Worm (Caenorhabditis elegans) whole organism, L3 larva: ENCODE measurements around the gene nmr-2.

Experiments
- R02D3.7 ChIP-seq: fragments of 150-350 bp; optimal IDR thresholded peaks from 2 replicates; lab custom pipeline; 2014; ENCODE audit warnings: missing biosample characterization, missing genetic modification characterization
- ZK546.5 ChIP-seq: sonication (generic microtip); optimal IDR thresholded peaks from 2 replicates; lab custom pipeline; 2017; ENCODE audit warnings: missing biosample characterization, missing genetic modification characterization
- ama-1 ChIP-seq: fragments of 150-350 bp; optimal IDR thresholded peaks from 2 replicates; lab custom pipeline; 2018
- ceh-16 ChIP-seq: sonication (generic microtip); optimal IDR thresholded peaks from 2 replicates; lab custom pipeline; 2017; ENCODE audit warnings: missing biosample characterization, missing genetic modification characterization
- ceh-82 ChIP-seq: fragments of 150-350 bp; optimal IDR thresholded peaks from 2 replicates; lab custom pipeline; 2014; ENCODE audit warnings: missing biosample characterization, missing genetic modification characterization
- ceh-9 ChIP-seq: sonication (generic microtip); optimal IDR thresholded peaks from 2 replicates; lab custom pipeline; 2018; ENCODE audit warnings: missing biosample characterization, missing genetic modification characterization
- egl-27 ChIP-seq: sonication (generic microtip); optimal IDR thresholded peaks from 4 replicates; lab custom pipeline; 2017; ENCODE audit warnings: missing biosample characterization, missing genetic modification reagents, missing genetic modification characterization
- egl-5 ChIP-seq: fragments of 150-350 bp; optimal IDR thresholded peaks from 2 replicates; lab custom pipeline; 2017; ENCODE audit warnings: missing biosample characterization, missing genetic modification reagents, missing genetic modification characterization, inconsistent platforms
- elt-1 ChIP-seq: fragments of 150-350 bp; optimal IDR thresholded peaks from 2 replicates; lab custom pipeline; 2014; ENCODE audit warnings: missing biosample characterization, missing genetic modification characterization
- elt-3 ChIP-seq, 3 experiments: fragments of 150-350 bp in 1 of 3; sonication (generic microtip) in 2 of 3; optimal IDR thresholded peaks; 2 replicates in 2 of 3; 4 replicates in 1 of 3; lab custom pipeline; 2014 to 2017; ENCODE audit warnings: missing biosample characterization in 3 of 3, missing genetic modification characterization in 3 of 3
- fkh-10 ChIP-seq: sonication (generic microtip); optimal IDR thresholded peaks from 2 replicates; lab custom pipeline; 2017; ENCODE audit warnings: missing biosample characterization, missing genetic modification reagents, missing genetic modification characterization
- fkh-2 ChIP-seq: fragments of 150-350 bp; optimal IDR thresholded peaks from 2 replicates; lab custom pipeline; 2014; ENCODE audit warnings: missing biosample characterization, missing genetic modification reagents, missing genetic modification characterization
- fos-1 ChIP-seq: fragments of 150-350 bp; optimal IDR thresholded peaks from 2 replicates; lab custom pipeline; 2014; ENCODE audit warnings: missing biosample characterization, missing genetic modification characterization
- hmg-11 ChIP-seq: sonication (generic microtip); optimal IDR thresholded peaks from 2 replicates; lab custom pipeline; 2016; ENCODE audit warnings: missing genetic modification characterization, missing compliant biosample characterization
- jun-1 ChIP-seq: fragments of 150-350 bp; optimal IDR thresholded peaks from 2 replicates; lab custom pipeline; 2014; ENCODE audit warnings: missing biosample characterization, missing genetic modification reagents, missing genetic modification characterization
- lin-15B ChIP-seq: fragments of 150-350 bp; optimal IDR thresholded peaks from 2 replicates; lab custom pipeline; 2014; ENCODE audit warnings: missing biosample characterization, missing genetic modification characterization
- lin-39 ChIP-seq: fragments of 150-350 bp; optimal IDR thresholded peaks from 2 replicates; lab custom pipeline; 2018; ENCODE audit warnings: missing biosample characterization, missing genetic modification reagents, missing genetic modification characterization
- lsy-12 ChIP-seq: sonication (generic microtip); optimal IDR thresholded peaks from 2 replicates; lab custom pipeline; 2016; ENCODE audit warnings: mild to moderate bottlenecking, missing genetic modification characterization, missing compliant biosample characterization
- mdl-1 ChIP-seq: fragments of 150-350 bp; optimal IDR thresholded peaks from 2 replicates; lab custom pipeline; 2014; ENCODE audit warnings: missing biosample characterization, missing genetic modification characterization
- mml-1 ChIP-seq: fragments of 150-350 bp; sonication (generic microtip); optimal IDR thresholded peaks from 3 replicates; lab custom pipeline; 2014; ENCODE audit warnings: missing biosample characterization, missing genetic modification characterization
- nhr-11 ChIP-seq: fragments of 150-350 bp; optimal IDR thresholded peaks from 2 replicates; lab custom pipeline; 2014; ENCODE audit warnings: missing biosample characterization, missing genetic modification characterization
- nhr-12 ChIP-seq: fragments of 150-350 bp; optimal IDR thresholded peaks from 2 replicates; lab custom pipeline; 2014; ENCODE audit warnings: missing biosample characterization, missing genetic modification characterization
- nhr-23 ChIP-seq: fragments of 150-350 bp; optimal IDR thresholded peaks from 2 replicates; lab custom pipeline; 2014; ENCODE audit warnings: missing biosample characterization, missing genetic modification reagents, missing genetic modification characterization
- nhr-237 ChIP-seq: fragments of 150-350 bp; optimal IDR thresholded peaks from 2 replicates; lab custom pipeline; 2014; ENCODE audit warnings: missing biosample characterization, missing genetic modification characterization
- nhr-25 ChIP-seq: sonication (generic microtip); optimal IDR thresholded peaks from 2 replicates; lab custom pipeline; 2017; ENCODE audit warnings: missing biosample characterization, missing genetic modification characterization
- nhr-76 ChIP-seq: fragments of 150-350 bp; sonication (generic microtip); optimal IDR thresholded peaks from 5 replicates; lab custom pipeline; 2014; ENCODE audit warnings: missing biosample characterization, missing genetic modification characterization
- nhr-77 ChIP-seq: fragments of 150-350 bp; optimal IDR thresholded peaks from 2 replicates; lab custom pipeline; 2014; ENCODE audit warnings: missing biosample characterization, missing genetic modification characterization
- pha-4 ChIP-seq: fragments of 150-350 bp; optimal IDR thresholded peaks from 2 replicates; lab custom pipeline; 2014; ENCODE audit warnings: missing biosample characterization, missing genetic modification reagents, missing genetic modification characterization
- pqm-1 ChIP-seq: fragments of 150-350 bp; optimal IDR thresholded peaks from 2 replicates; lab custom pipeline; 2017; ENCODE audit warnings: missing biosample characterization, missing genetic modification characterization, inconsistent platforms
- sea-2 ChIP-seq: fragments of 150-350 bp; sonication (generic microtip); optimal IDR thresholded peaks from 4 replicates; lab custom pipeline; 2014; ENCODE audit warnings: missing biosample characterization, missing genetic modification reagents, missing genetic modification characterization
- skn-1 ChIP-seq: fragments of 150-350 bp; optimal IDR thresholded peaks from 2 replicates; lab custom pipeline; 2014; ENCODE audit warnings: missing biosample characterization, missing genetic modification characterization
- snpc-4 ChIP-seq: fragments of 150-350 bp; optimal IDR thresholded peaks from 2 replicates; lab custom pipeline; 2014; ENCODE audit warnings: missing biosample characterization, missing genetic modification characterization
- tbx-2 ChIP-seq: sonication (generic microtip); optimal IDR thresholded peaks from 2 replicates; lab custom pipeline; 2016; ENCODE audit warnings: mild to moderate bottlenecking, missing genetic modification characterization, missing compliant biosample characterization
- unc-39 ChIP-seq: sonication (generic microtip); optimal IDR thresholded peaks from 4 replicates; lab custom pipeline; 2017; ENCODE audit warnings: missing biosample characterization, missing genetic modification characterization
- unc-62 ChIP-seq: fragments of 150-350 bp; sonication (generic microtip); optimal IDR thresholded peaks from 4 replicates; lab custom pipeline; 2014; ENCODE audit warnings: missing biosample characterization, missing genetic modification reagents, missing genetic modification characterization
- zag-1 ChIP-seq: fragments of 150-350 bp; optimal IDR thresholded peaks from 2 replicates; lab custom pipeline; 2014; ENCODE audit warnings: missing biosample characterization, missing genetic modification characterization
- ztf-11 ChIP-seq: fragments of 150-350 bp; optimal IDR thresholded peaks from 2 replicates; lab custom pipeline; 2014; ENCODE audit warnings: missing biosample characterization, missing genetic modification characterization
- ztf-4 ChIP-seq: fragments of 150-350 bp; optimal IDR thresholded peaks from 2 replicates; lab custom pipeline; 2014; ENCODE audit warnings: missing biosample characterization, missing genetic modification characterization

Gene nmr-2

ce11 chrV:15001536-15001935 lies 9.9 kb downstream of the nmr-2 start:
- no peak for TF ChIP-seq jun-1 (tag; lab: Kevin White, UChicago)
- no peak for TF ChIP-seq snpc-4 (tag; lab: Kevin White, UChicago)
- TF ChIP-seq mdl-1 (tag; lab: Kevin White, UChicago), result no peak
- TF ChIP-seq ceh-82, result no peak
- TF ChIP-seq nhr-77 (tag; lab: Kevin White, UChicago), result no peak
- TF ChIP-seq hmg-11 (tag; lab: Kevin White, UChicago), result no peak
- TF ChIP-seq sea-2 (GFP tag; lab: Kevin White, UChicago), result no peak
- no peak for TF ChIP-seq fkh-10
- no peak for TF ChIP-seq nhr-76 (tag; lab: Kevin White, UChicago)
- no peak for TF ChIP-seq nhr-237 (tag; lab: Kevin White, UChicago)
- TF ChIP-seq nhr-23 (tag; lab: Kevin White, UChicago), result no peak
- TF ChIP-seq unc-39 (tag; lab: Kevin White, UChicago), result no peak
- TF ChIP-seq lsy-12 (tag; lab: Kevin White, UChicago), result no peak
- no peak for TF ChIP-seq fkh-2 (tag; lab: Kevin White, UChicago)
- no peak for TF ChIP-seq pqm-1 (tag; lab: Kevin White, UChicago)

- no peak for TF ChIP-seq nhr-23 (tag; lab: Kevin White, UChicago)
- no peak for TF ChIP-seq ceh-9 (tag; lab: Kevin White, UChicago)
- TF ChIP-seq nhr-76 (tag; lab: Kevin White, UChicago), result no peak
- TF ChIP-seq nhr-11 (tag; lab: Kevin White, UChicago), result no peak
- no peak for TF ChIP-seq nhr-25
- no peak for TF ChIP-seq unc-62 (GFP tag; lab: Kevin White, UChicago)
- TF ChIP-seq elt-3 (tag; optimal IDR thresholded peaks at IDR 0.05; lab: Kevin White, UChicago), result no peak
- no peak for TF ChIP-seq skn-1 (tag; lab: Kevin White, UChicago)
- TF ChIP-seq egl-5 (tag; lab: Kevin White, UChicago), result no peak
- TF ChIP-seq fkh-10, result no peak
- TF ChIP-seq fos-1 (tag; lab: Kevin White, UChicago), result no peak
- no peak for TF ChIP-seq egl-27 (tag; lab: Kevin White, UChicago)
- TF ChIP-seq R02D3.7 (tag; lab: Kevin White, UChicago), result no peak
- TF ChIP-seq zag-1 (tag; lab: Kevin White, UChicago), result no peak
- no peak for TF ChIP-seq ceh-16 (tag; lab: Kevin White, UChicago)
- TF ChIP-seq hmg-11 (tag; lab: Kevin White, UChicago), result no peak
Measured at ce11 chrV:15000055-15000704, 11.3 kb downstream of the nmr-2 start, which contains the start of gene rps-16. TSS of gene rps-16 (minus strand) at chrV:15000541.

- TF ChIP-seq unc-39 (tag; lab: Kevin White, UChicago) (no peak), elt-1 (tag; lab: Kevin White, UChicago) (no peak), fkh-10 (no peak), R02D3.7 (tag; lab: Kevin White, UChicago) (no peak), nhr-77 (tag; lab: Kevin White, UChicago) (no peak), pha-4 (tag; lab: Kevin White, UChicago) (no peak), ZK546.5 (tag; lab: Kevin White, UChicago) (no peak), mdl-1 (tag; lab: Kevin White, UChicago) (no peak), elt-3 (tag; optimal IDR thresholded peaks at IDR 0.05; lab: Kevin White, UChicago) (no peak), lsy-12 (tag; lab: Kevin White, UChicago) (no peak), lin-15B (tag; lab: Kevin White, UChicago) (no peak), fos-1 (tag; lab: Kevin White, UChicago) (no peak)
Measured at ce11 chrV:14999485-15000023, 11.9 kb downstream of the nmr-2 start, which contains the start of gene T01C3.11. TSS of gene T01C3.11 (plus strand) at chrV:14999535.

ce11 chrV:14996236-14996635 lies 15.2 kb downstream of the nmr-2 start, which contains the start of gene irld-14:
TSS of gene irld-14 (plus strand) at chrV:14996536.
- TF ChIP-seq ceh-16 (tag; lab: Kevin White, UChicago) (no peak), nhr-25 (no peak), skn-1 (tag; lab: Kevin White, UChicago) (no peak), egl-5 (tag; lab: Kevin White, UChicago) (no peak), ztf-11 (tag; lab: Kevin White, UChicago) (no peak), fkh-2 (tag; lab: Kevin White, UChicago) (no peak), fos-1 (tag; lab: Kevin White, UChicago) (no peak), ZK546.5 (tag; lab: Kevin White, UChicago) (no peak), ztf-4 (no peak), lin-39 (tag; lab: Kevin White, UChicago) (no peak), pqm-1 (tag; lab: Kevin White, UChicago) (no peak), tbx-2 (tag; lab: Kevin White, UChicago) (no peak), zag-1 (tag; lab: Kevin White, UChicago) (no peak), lsy-12 (tag; lab: Kevin White, UChicago) (no peak), R02D3.7 (tag; lab: Kevin White, UChicago) (no peak), mml-1 (tag; lab: Kevin White, UChicago) (no peak), nhr-12 (tag; lab: Kevin White, UChicago) (no peak), ama-1 (no peak), lin-15B (tag; lab: Kevin White, UChicago) (no peak)
- TF ChIP-seq, all 47 proteins: peak for 0
